Fruit fly (Drosophila melanogaster) whole organism, embryonic: ENCODE results near the gene Ccp84Ad.

ENCODE experiments used
- Abd-B ChIP-seq: fragments of 200-800 bp; sonication (Bioruptor generic); optimal IDR thresholded peaks from 2 replicates; lab custom pipeline; 2018; ENCODE audit warnings: missing biosample characterization, mild to moderate bottlenecking, missing genetic modification characterization, moderate library complexity
- Antp ChIP-seq: fragments of 200-800 bp; sonication (Bioruptor generic); optimal IDR thresholded peaks from 3 replicates; lab custom pipeline; 2016; ENCODE audit warnings: missing biosample characterization, missing genetic modification characterization
- CG10431 ChIP-seq: fragments of 200-800 bp; sonication (Bioruptor generic); optimal IDR thresholded peaks from 3 replicates; lab custom pipeline; 2018; ENCODE audit warnings: missing biosample characterization, mild to moderate bottlenecking, missing genetic modification characterization
- CG10979 ChIP-seq: fragments of 200-800 bp; sonication (Bioruptor generic); optimal IDR thresholded peaks from 2 replicates; lab custom pipeline; 2018; ENCODE audit warnings: missing biosample characterization, mild to moderate bottlenecking, missing genetic modification characterization, moderate library complexity
- CG13287 ChIP-seq: fragments of 200-800 bp; sonication (Bioruptor generic); IDR thresholded peaks from 2 replicates; pipeline ENCODE4 v1.3.6; 2022; ENCODE audit warnings: missing biosample characterization, missing genetic modification characterization; ENCODE audit not compliant: partially characterized antibody
- CG13624 ChIP-seq: fragments of 200-800 bp; sonication (Bioruptor generic); optimal IDR thresholded peaks from 2 replicates; lab custom pipeline; 2016; ENCODE audit warnings: missing biosample characterization, missing genetic modification characterization
- CG14014 ChIP-seq: fragments of 200-800 bp; sonication (Bioruptor generic); IDR thresholded peaks from 2 replicates; pipeline ENCODE4 v1.3.6; 2022; ENCODE audit warnings: missing biosample characterization, missing genetic modification characterization
- CG14441 ChIP-seq: fragments of 200-800 bp; sonication (Bioruptor generic); IDR thresholded peaks from 2 replicates; pipeline ENCODE4 v1.3.6; 2022; ENCODE audit warnings: missing biosample characterization, missing genetic modification characterization
- CG15269 ChIP-seq: fragments of 200-800 bp; sonication (Bioruptor generic); optimal IDR thresholded peaks from 2 replicates; lab custom pipeline; 2018; ENCODE audit warnings: missing biosample characterization, mild to moderate bottlenecking, missing genetic modification characterization, moderate library complexity
- CG1647 ChIP-seq: fragments of 200-800 bp; sonication (Bioruptor generic); optimal IDR thresholded peaks from 3 replicates; lab custom pipeline; 2016; ENCODE audit warnings: missing biosample characterization, missing genetic modification characterization
- CG17359 ChIP-seq: fragments of 200-800 bp; sonication (Bioruptor generic); optimal IDR thresholded peaks from 3 replicates; lab custom pipeline; 2018; ENCODE audit warnings: missing biosample characterization, mild to moderate bottlenecking, missing genetic modification characterization, moderate library complexity
- CG2712 ChIP-seq: fragments of 200-800 bp; optimal IDR thresholded peaks from 3 replicates; lab custom pipeline; 2019; ENCODE audit warnings: missing biosample characterization, mild to moderate bottlenecking, missing genetic modification characterization, moderate library complexity
- CG2875 ChIP-seq: fragments of 200-800 bp; sonication (Bioruptor generic); optimal IDR thresholded peaks from 2 replicates; lab custom pipeline; 2017; ENCODE audit warnings: missing biosample characterization, mild to moderate bottlenecking, missing genetic modification characterization, missing genetic modification reagents
- CG2889 ChIP-seq: fragments of 200-800 bp; sonication (Bioruptor generic); IDR thresholded peaks from 3 replicates; pipeline ENCODE4 v1.3.6; 2022; ENCODE audit warnings: missing biosample characterization, missing genetic modification characterization
- CG6254 ChIP-seq: fragments of 200-800 bp; sonication (Bioruptor generic); optimal IDR thresholded peaks from 3 replicates; lab custom pipeline; 2017; ENCODE audit warnings: mild to moderate bottlenecking, missing biosample characterization, missing genetic modification reagents, missing genetic modification characterization
- CG7839 ChIP-seq: fragments of 200-800 bp; sonication (Bioruptor generic); optimal IDR thresholded peaks from 3 replicates; lab custom pipeline; 2018; ENCODE audit warnings: missing biosample characterization, mild to moderate bottlenecking, missing genetic modification characterization, moderate library complexity
- CG8089 ChIP-seq: fragments of 200-800 bp; sonication (Bioruptor generic); optimal IDR thresholded peaks from 3 replicates; lab custom pipeline; 2016; ENCODE audit warnings: missing biosample characterization, missing genetic modification characterization
- CG8290 ChIP-seq, 3 experiments: fragments of 200-800 bp; sonication (Bioruptor generic); optimal IDR thresholded peaks; 2 replicates each; lab custom pipeline; 2016 to 2019; ENCODE audit warnings: missing biosample characterization in 3 of 3, missing genetic modification characterization in 3 of 3, mild to moderate bottlenecking in 2 of 3, moderate library complexity in 1 of 3
- CG8359 ChIP-seq: fragments of 200-800 bp; sonication (Bioruptor generic); optimal IDR thresholded peaks from 2 replicates; lab custom pipeline; 2017; ENCODE audit warnings: missing biosample characterization, mild to moderate bottlenecking, missing genetic modification characterization, borderline replicate concordance
- CG8478 ChIP-seq: fragments of >200 bp; optimal IDR thresholded peaks from 2 replicates; lab custom pipeline; 2018
- CG9215 ChIP-seq: fragments of 200-800 bp; sonication (Bioruptor generic); IDR thresholded peaks from 2 replicates; pipeline ENCODE4 v1.3.6; 2022; ENCODE audit warnings: missing biosample characterization, missing genetic modification characterization
- CTCF ChIP-seq: fragments of 200-800 bp; sonication (Bioruptor generic); optimal IDR thresholded peaks from 2 replicates; lab custom pipeline; 2017; ENCODE audit warnings: missing biosample characterization, mild to moderate bottlenecking, missing genetic modification characterization, moderate library complexity
- CkIIα-i1 ChIP-seq: fragments of 200-800 bp; sonication (Bioruptor generic); IDR thresholded peaks from 2 replicates; pipeline ENCODE4 v1.3.6; 2022; ENCODE audit warnings: missing biosample characterization, missing genetic modification characterization
- CoRest ChIP-seq: fragments of 200-800 bp; sonication (Bioruptor generic); optimal IDR thresholded peaks from 3 replicates; lab custom pipeline; 2018; ENCODE audit warnings: missing biosample characterization, mild to moderate bottlenecking, missing genetic modification characterization, moderate library complexity
- Fer2 ChIP-seq: fragments of 200-800 bp; sonication (Bioruptor generic); optimal IDR thresholded peaks from 2 replicates; lab custom pipeline; 2018; ENCODE audit warnings: missing biosample characterization, mild to moderate bottlenecking, missing genetic modification characterization, moderate library complexity
- Fer3 ChIP-seq: fragments of 200-800 bp; sonication (Bioruptor generic); optimal IDR thresholded peaks from 2 replicates; lab custom pipeline; 2018; ENCODE audit warnings: missing biosample characterization, mild to moderate bottlenecking, missing genetic modification characterization, moderate library complexity
- HmgZ ChIP-seq: fragments of 200-800 bp; sonication (Bioruptor generic); optimal IDR thresholded peaks from 2 replicates; lab custom pipeline; 2018; ENCODE audit warnings: missing biosample characterization, mild to moderate bottlenecking, missing genetic modification characterization
- Hmx ChIP-seq: fragments of 200-800 bp; sonication (Bioruptor generic); optimal IDR thresholded peaks from 2 replicates; lab custom pipeline; 2016; ENCODE audit warnings: missing biosample characterization, missing genetic modification characterization
- Kr ChIP-seq: fragments of 200-800 bp; sonication (Bioruptor generic); optimal IDR thresholded peaks from 2 replicates; lab custom pipeline; 2017; ENCODE audit warnings: missing biosample characterization, mild to moderate bottlenecking, missing genetic modification characterization
- NC2β ChIP-seq: fragments of 200-800 bp; sonication (Bioruptor generic); optimal IDR thresholded peaks from 2 replicates; lab custom pipeline; 2016; ENCODE audit warnings: missing biosample characterization, missing genetic modification characterization
- Nf-YB ChIP-seq: fragments of 200-800 bp; sonication (Bioruptor generic); optimal IDR thresholded peaks from 3 replicates; lab custom pipeline; 2019; ENCODE audit warnings: missing biosample characterization, mild to moderate bottlenecking, missing genetic modification characterization, moderate library complexity
- Nf-YC ChIP-seq: fragments of 200-800 bp; optimal IDR thresholded peaks from 3 replicates; lab custom pipeline; 2019; ENCODE audit warnings: missing biosample characterization, mild to moderate bottlenecking, missing genetic modification characterization, moderate library complexity
- NfI ChIP-seq: fragments of 200-800 bp; sonication (Bioruptor generic); optimal IDR thresholded peaks from 3 replicates; lab custom pipeline; 2018; ENCODE audit warnings: missing biosample characterization, mild to moderate bottlenecking, missing genetic modification characterization, moderate library complexity
- Scr ChIP-seq: fragments of 200-800 bp; sonication (Bioruptor generic); IDR thresholded peaks from 2 replicates; pipeline ENCODE4 v1.3.6; 2022; ENCODE audit warnings: missing biosample characterization, missing genetic modification characterization; ENCODE audit not compliant: partially characterized antibody
- Sin3A ChIP-seq: fragments of >200 bp; optimal IDR thresholded peaks from 2 replicates; lab custom pipeline; 2018
- Sry-β ChIP-seq: fragments of 200-800 bp; sonication (Bioruptor generic); optimal IDR thresholded peaks from 2 replicates; lab custom pipeline; 2018; ENCODE audit warnings: missing biosample characterization, mild to moderate bottlenecking, missing genetic modification characterization, moderate library complexity
- ato ChIP-seq: fragments of 200-800 bp; sonication (Bioruptor generic); IDR thresholded peaks from 2 replicates; pipeline ENCODE4 v1.3.6; 2022; ENCODE audit warnings: missing biosample characterization, missing genetic modification characterization; ENCODE audit not compliant: partially characterized antibody
- bab2 ChIP-seq: fragments of 200-800 bp; sonication (Bioruptor generic); optimal IDR thresholded peaks from 2 replicates; lab custom pipeline; 2016; ENCODE audit warnings: missing biosample characterization, missing genetic modification characterization
- ci ChIP-seq: fragments of 200-800 bp; sonication (Bioruptor generic); IDR thresholded peaks from 3 replicates; pipeline ENCODE4 v1.3.6; 2022; ENCODE audit warnings: missing biosample characterization, missing genetic modification characterization
- crc ChIP-seq: fragments of 200-800 bp; sonication (Bioruptor generic); optimal IDR thresholded peaks from 2 replicates; lab custom pipeline; 2016; ENCODE audit warnings: missing biosample characterization, missing genetic modification characterization
- crol ChIP-seq: fragments of 200-800 bp; sonication (Bioruptor generic); IDR thresholded peaks from 2 replicates; pipeline ENCODE4 v1.3.6; 2022; ENCODE audit warnings: missing biosample characterization, missing genetic modification characterization
- danr ChIP-seq: fragments of 200-800 bp; sonication (Bioruptor generic); IDR thresholded peaks from 2 replicates; pipeline ENCODE4 v1.3.6; 2022; ENCODE audit warnings: missing biosample characterization, missing genetic modification characterization
- dimm ChIP-seq: fragments of 200-800 bp; sonication (Bioruptor generic); IDR thresholded peaks from 2 replicates; pipeline ENCODE4 v1.3.6; 2022; ENCODE audit warnings: missing biosample characterization, missing genetic modification characterization
- esg ChIP-seq: fragments of 200-800 bp; sonication (Bioruptor generic); conservative IDR thresholded peaks from 2 replicates; pipeline ENCODE4 v1.3.6; 2022; ENCODE audit warnings: missing biosample characterization, missing genetic modification characterization
- gsb ChIP-seq: fragments of 200-800 bp; sonication (Bioruptor generic); IDR thresholded peaks from 2 replicates; pipeline ENCODE4 v1.3.6; 2022; ENCODE audit warnings: missing biosample characterization, missing genetic modification characterization
- gsb-n ChIP-seq: fragments of 200-800 bp; sonication (Bioruptor generic); optimal IDR thresholded peaks from 3 replicates; lab custom pipeline; 2018; ENCODE audit warnings: missing biosample characterization, mild to moderate bottlenecking, missing genetic modification characterization
- hb ChIP-seq: fragments of 200-800 bp; sonication (Bioruptor generic); IDR thresholded peaks from 3 replicates; pipeline ENCODE4 v1.3.6; 2022; ENCODE audit warnings: missing biosample characterization, missing genetic modification characterization; ENCODE audit not compliant: partially characterized antibody
- kah ChIP-seq: fragments of 200-800 bp; sonication (Bioruptor generic); optimal IDR thresholded peaks from 2 replicates; lab custom pipeline; 2018; ENCODE audit warnings: missing biosample characterization, mild to moderate bottlenecking, missing genetic modification characterization
- nerfin-2 ChIP-seq: fragments of 200-800 bp; sonication (Bioruptor generic); IDR thresholded peaks from 2 replicates; pipeline ENCODE4 v1.3.6; 2022; ENCODE audit warnings: missing biosample characterization, missing genetic modification characterization; ENCODE audit not compliant: partially characterized antibody
- ro ChIP-seq: fragments of 200-800 bp; sonication (Bioruptor generic); IDR thresholded peaks from 2 replicates; pipeline ENCODE4 v1.3.6; 2022; ENCODE audit warnings: missing biosample characterization, missing genetic modification characterization
- sqz ChIP-seq: fragments of 200-800 bp; sonication (Bioruptor generic); optimal IDR thresholded peaks from 3 replicates; lab custom pipeline; 2018; ENCODE audit warnings: missing biosample characterization, mild to moderate bottlenecking, missing genetic modification characterization
- trem ChIP-seq: fragments of 200-800 bp; optimal IDR thresholded peaks from 3 replicates; lab custom pipeline; 2019; ENCODE audit warnings: missing biosample characterization, mild to moderate bottlenecking, missing genetic modification characterization, moderate library complexity
- wek ChIP-seq: fragments of 200-800 bp; sonication (Bioruptor generic); optimal IDR thresholded peaks from 3 replicates; lab custom pipeline; 2018; ENCODE audit warnings: missing biosample characterization, mild to moderate bottlenecking, missing genetic modification characterization, moderate library complexity
- z ChIP-seq: fragments of 200-800 bp; sonication (Bioruptor generic); IDR thresholded peaks from 3 replicates; pipeline ENCODE4 v1.3.6; 2022; ENCODE audit warnings: missing biosample characterization, missing genetic modification characterization

Ccp84Ad gene

DNA sequence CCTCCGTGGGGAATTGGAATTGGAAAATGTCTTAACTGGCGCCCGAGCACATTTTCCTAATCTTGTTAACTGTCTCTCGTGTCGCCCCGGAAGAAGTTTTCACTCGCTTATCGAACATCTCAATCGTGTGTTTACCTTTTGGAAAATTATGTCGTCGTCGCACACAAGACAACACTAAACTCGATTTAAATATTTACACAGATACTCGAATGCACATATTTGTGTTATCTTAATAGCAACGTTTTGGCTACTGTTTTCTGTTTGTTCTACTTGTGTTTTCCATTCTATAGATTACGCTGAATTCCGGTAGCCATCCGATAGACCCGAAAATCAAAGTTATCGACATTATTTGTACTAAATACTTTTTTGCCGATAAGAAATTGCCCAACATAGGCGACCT, 25.3 kb upstream of the Ccp84Ad start (continued):
- TF ChIP-seq Fer2 (no peak), CTCF (GFP tag; lab: Kevin White, UChicago) (no peak), Hmx (GFP tag; lab: Kevin White, UChicago) (no peak), Abd-B (GFP tag; lab: Kevin White, UChicago) (no peak), crc (no peak), Scr (GFP tag; lab: Robert Waterston, UW) (no peak), CG1647 (GFP tag; lab: Kevin White, UChicago) (no peak), Sin3A (lab: Kevin White, UChicago) (no peak), HmgZ (tag; lab: Kevin White, UChicago) (no peak), danr (no peak), bab2 (GFP tag; lab: Kevin White, UChicago) (peak; percentile 4), NC2β (GFP tag; lab: Kevin White, UChicago) (peak; percentile 55), CG10979 (peak; percentile 40), CG14014 (GFP tag; lab: Robert Waterston, UW) (no peak), NfI (no peak), CG2889 (GFP tag; lab: Robert Waterston, UW) (no peak), CG8478 (lab: Kevin White, UChicago) (no peak), CG13287 (GFP tag; lab: Robert Waterston, UW) (no peak), CkIIα-i1 (no peak), CG17359 (tag; lab: Kevin White, UChicago) (no peak), CG8359 (GFP tag; lab: Kevin White, UChicago) (peak; percentile 56), Antp (GFP tag; lab: Kevin White, UChicago) (no peak), gsb-n (peak; percentile 73), gsb (GFP tag; lab: Robert Waterston, UW) (no peak), CG9215 (GFP tag; lab: Robert Waterston, UW) (no peak), ro (no peak), nerfin-2 (GFP tag; lab: Robert Waterston, UW) (no peak), CG8089 (GFP tag; lab: Kevin White, UChicago) (peak; percentile 49), Fer3 (tag; lab: Kevin White, UChicago) (no peak), Sry-β (GFP tag; lab: Kevin White, UChicago) (peak; percentile 10), CG8290 (GFP tag; optimal IDR thresholded peaks at IDR 0.05; lab: Kevin White, UChicago) (peak; percentile 23), CG8290 (tag; optimal IDR thresholded peaks at IDR 0.05; lab: Kevin White, UChicago) (peak in 1 of 2 experiments; percentile 57), CG7839 (tag; lab: Kevin White, UChicago) (no peak), ci (GFP tag; lab: Robert Waterston, UW) (peak; percentile 53; the same call in 1 of the 3 replicates), CG2712 (tag; lab: Kevin White, UChicago) (peak; percentile 50), crol (no peak), Kr (GFP tag; lab: Kevin White, UChicago) (peak; percentile 87)

DNA sequence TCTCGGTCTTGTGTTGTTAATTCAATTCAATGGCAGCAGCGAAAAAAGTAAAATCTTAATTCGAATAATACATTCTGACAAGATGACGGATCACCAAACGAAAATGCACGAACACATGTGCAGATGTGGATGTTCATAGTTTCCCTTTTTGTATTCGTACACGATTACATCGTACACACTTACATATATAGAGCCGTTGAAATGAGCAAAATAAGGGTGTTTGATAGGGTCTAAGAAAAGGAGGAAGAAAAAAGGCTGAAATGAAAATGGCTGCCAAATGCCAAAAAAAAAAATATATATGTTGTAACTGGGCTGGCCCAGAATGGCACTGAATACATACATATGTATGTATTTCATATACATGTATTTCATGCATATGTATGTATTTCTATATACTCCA, 24.3 kb upstream of the Ccp84Ad start:
- TF ChIP-seq CG15269 (no peak), CG14441 (GFP tag; lab: Robert Waterston, UW) (no peak), wek (GFP tag; lab: Kevin White, UChicago) (no peak), Nf-YB (GFP tag; lab: Kevin White, UChicago) (peak; percentile 60), Nf-YC (tag; lab: Kevin White, UChicago) (peak; percentile 24), ato (GFP tag; lab: Robert Waterston, UW) (no peak), trem (tag; lab: Kevin White, UChicago) (no peak), CoRest (tag; lab: Kevin White, UChicago) (no peak), CG10431 (GFP tag; lab: Kevin White, UChicago) (no peak), esg (GFP tag; lab: Robert Waterston, UW) (no peak), CG13624 (GFP tag; lab: Kevin White, UChicago) (no peak), z (GFP tag; lab: Robert Waterston, UW) (no peak), kah (GFP tag; lab: Kevin White, UChicago) (no peak), CG6254 (GFP tag; lab: Kevin White, UChicago) (no peak), hb (GFP tag; lab: Robert Waterston, UW) (no peak), CG2875 (no peak), sqz (GFP tag; lab: Kevin White, UChicago) (peak; percentile 28), dimm (GFP tag; lab: Robert Waterston, UW) (no peak)
